Worm (Caenorhabditis elegans): ENCODE measurements around the gene F43H9.4.

The F43H9.4 gene

ce11 chrV:8028825-8029489, 2.4 kb downstream of the F43H9.4 start, which contains the start of gene oma-2 (continued):
- no peak for TF ChIP-seq somi-1 (GFP tag; optimal IDR thresholded peaks at IDR 0.05)
- TF ChIP-seq madf-8 (GFP tag; conservative IDR thresholded peaks at IDR 0.05), result peak; percentile 95
- TF ChIP-seq ceh-27 (GFP tag; optimal IDR thresholded peaks at IDR 0.05), result no peak
- no peak for TF ChIP-seq Y53F4B.3 (GFP tag; IDR thresholded peaks at IDR 0.05)
- 0 out of 2 replicates have a peak, but pooled peaks have one; percentile 21 for TF ChIP-seq attf-3 (GFP tag; conservative IDR thresholded peaks at IDR 0.05)
- no peak for TF ChIP-seq cebp-1 (GFP tag; IDR thresholded peaks at IDR 0.05)
- TF ChIP-seq cebp-1 (tag; optimal IDR thresholded peaks at IDR 0.05), result no peak
- TF ChIP-seq zfh-2 (GFP tag; conservative IDR thresholded peaks at IDR 0.05), result no peak
- TF ChIP-seq lin-54 (GFP tag; optimal IDR thresholded peaks at IDR 0.05), result peak; percentile 58
- TF ChIP-seq sea-2 (GFP tag; IDR thresholded peaks at IDR 0.05), result no peak
- no peak for TF ChIP-seq Y79H2A.3 (GFP tag; conservative IDR thresholded peaks at IDR 0.05)
- no peak for TF ChIP-seq hrde-1 (tag; optimal IDR thresholded peaks at IDR 0.05; ENCODE audit: borderline replicate concordance)
- TF ChIP-seq attf-6 (GFP tag; IDR thresholded peaks at IDR 0.05), result no peak
- TF ChIP-seq efl-1 (GFP tag; optimal IDR thresholded peaks at IDR 0.05), result peak; percentile 82
- no peak for TF ChIP-seq unc-62 (GFP tag; optimal IDR thresholded peaks at IDR 0.05)
- no peak for TF ChIP-seq bed-2 (GFP tag; IDR thresholded peaks at IDR 0.05)
- no peak for TF ChIP-seq Y67H2A.10 (GFP tag; conservative IDR thresholded peaks at IDR 0.05)
- TF ChIP-seq nhr-90 (tag; optimal IDR thresholded peaks at IDR 0.05), result no peak
- no peak for TF ChIP-seq ztf-26 (tag; optimal IDR thresholded peaks at IDR 0.05)
- no peak for TF ChIP-seq lag-1 (GFP tag; IDR thresholded peaks at IDR 0.05)
- TF ChIP-seq ccch-3 (GFP tag; optimal IDR thresholded peaks at IDR 0.05), result no peak
- TF ChIP-seq madf-10 (tag; optimal IDR thresholded peaks at IDR 0.05), result no peak
- no peak for TF ChIP-seq C06A6.2 (GFP tag; conservative IDR thresholded peaks at IDR 0.05)
- 0 out of 2 replicates have a peak, but pooled peaks have one; percentile 22 for TF ChIP-seq B0019.2 (GFP tag; conservative IDR thresholded peaks at IDR 0.05)
- no peak for TF ChIP-seq F10E7.11 (tag; optimal IDR thresholded peaks at IDR 0.05)
- no peak for TF ChIP-seq F55B11.4 (tag; optimal IDR thresholded peaks at IDR 0.05; ENCODE audit: borderline replicate concordance, insufficient read depth)
- no peak for TF ChIP-seq mel-28 (tag; optimal IDR thresholded peaks at IDR 0.05; ENCODE audit: borderline replicate concordance)
- no peak for TF ChIP-seq ztf-28 (GFP tag; IDR thresholded peaks at IDR 0.05)
- no peak for TF ChIP-seq F57A8.1 (GFP tag; optimal IDR thresholded peaks at IDR 0.05)
- no peak for TF ChIP-seq F37B4.10 (GFP tag; IDR thresholded peaks at IDR 0.05)
- no peak for TF ChIP-seq ztf-25 (GFP tag; IDR thresholded peaks at IDR 0.05)
- no peak for TF ChIP-seq unc-130 (GFP tag; optimal IDR thresholded peaks at IDR 0.05)
- 0 out of 2 replicates have a peak, but pooled peaks have one; percentile 16 for TF ChIP-seq madf-3 (GFP tag; IDR thresholded peaks at IDR 0.05)
- TF ChIP-seq snpc-3.4 (tag; optimal IDR thresholded peaks at IDR 0.05), result peak; percentile 1
- TF ChIP-seq hlh-26 (GFP tag; conservative IDR thresholded peaks at IDR 0.05), result no peak
- TF ChIP-seq snpc-1.1 (tag; optimal IDR thresholded peaks at IDR 0.05; ENCODE audit: insufficient read depth), result peak; percentile 23
- TF ChIP-seq F52B5.7 (tag; optimal IDR thresholded peaks at IDR 0.05), result no peak
- no peak for TF ChIP-seq mxl-1 (tag; optimal IDR thresholded peaks at IDR 0.05)
- TF ChIP-seq nhr-179 (tag; optimal IDR thresholded peaks at IDR 0.05), result no peak
- no peak for TF ChIP-seq T07F8.4 (tag; optimal IDR thresholded peaks at IDR 0.05)
- TF ChIP-seq hmg-20 (GFP tag; IDR thresholded peaks at IDR 0.05), result no peak
- TF ChIP-seq lsy-27 (tag; optimal IDR thresholded peaks at IDR 0.05; ENCODE audit: borderline replicate concordance, insufficient read depth), result no peak
- no peak for TF ChIP-seq lin-35 (GFP tag; optimal IDR thresholded peaks at IDR 0.05)
- TF ChIP-seq athp-1 (tag; optimal IDR thresholded peaks at IDR 0.05), result no peak
- TF ChIP-seq ceh-40 (GFP tag; IDR thresholded peaks at IDR 0.05), result no peak
- no peak for TF ChIP-seq ceh-100 (GFP tag; IDR thresholded peaks at IDR 0.05)
- TF ChIP-seq madf-6 (GFP tag; IDR thresholded peaks at IDR 0.05), result peak; percentile 96
- TF ChIP-seq egl-44 (GFP tag; IDR thresholded peaks at IDR 0.05), result no peak
